Worm (Caenorhabditis elegans): ENCODE measurements around the gene F45D3.4.

DNA sequence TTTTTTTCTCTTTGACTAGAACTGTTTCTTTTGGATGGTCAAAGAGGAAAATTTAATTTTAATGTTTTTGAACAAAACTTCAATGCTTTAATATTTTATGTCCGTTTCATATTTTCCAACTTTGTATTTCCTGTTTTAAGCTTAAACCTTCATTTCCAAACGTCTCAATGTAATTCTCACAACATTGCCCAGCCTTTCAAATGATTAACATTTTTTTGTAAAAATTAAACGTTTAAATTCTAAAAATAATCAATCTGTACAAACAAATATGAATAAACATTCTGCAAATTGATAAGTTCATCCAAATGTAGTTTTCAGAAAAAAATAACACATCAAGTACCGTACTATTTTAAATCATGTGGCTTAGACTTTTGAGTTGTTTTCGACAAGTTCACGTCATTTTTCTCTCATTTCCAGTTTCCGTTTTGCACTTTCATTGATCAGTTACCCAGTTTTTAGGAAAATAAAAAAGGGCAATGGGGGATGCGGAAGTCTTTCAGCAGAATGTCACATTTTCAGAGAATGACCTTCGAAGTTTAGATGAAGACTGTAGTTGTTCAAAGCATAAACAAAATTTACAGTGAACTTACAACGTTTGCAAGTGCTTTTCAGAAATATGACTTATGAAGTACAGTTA, 10.2 kb downstream of the F45D3.4 start:
- no peak for TF ChIP-seq fkh-10 (GFP tag; optimal IDR thresholded peaks at IDR 0.05)
- TF ChIP-seq fax-1 (tag; optimal IDR thresholded peaks at IDR 0.05), result no peak
- TF ChIP-seq pha-4 (tag; optimal IDR thresholded peaks at IDR 0.05), result no peak
- no peak for TF ChIP-seq lim-6 (tag; optimal IDR thresholded peaks at IDR 0.05)
- no peak for TF ChIP-seq unc-55 (GFP tag; optimal IDR thresholded peaks at IDR 0.05)
